Fruit fly (Drosophila melanogaster) whole organism, wandering third instar larva: ENCODE measurements around the gene Ctr1B.

Experiments used
- Abd-B ChIP-seq: fragments of >200 bp; optimal IDR thresholded peaks from 2 replicates; lab custom pipeline; 2017; ENCODE audit warnings: missing biosample characterization, missing genetic modification characterization
- CG32264 ChIP-seq: fragments of 200-800 bp; sonication (Bioruptor generic); optimal IDR thresholded peaks from 2 replicates; lab custom pipeline; 2016; ENCODE audit warnings: missing biosample characterization, missing genetic modification characterization
- N ChIP-seq: fragments of >200 bp; optimal IDR thresholded peaks from 2 replicates; lab custom pipeline; 2018; ENCODE audit warnings: missing biosample characterization, missing external identifiers, missing genetic modification characterization
- h ChIP-seq: fragments of 200-800 bp; sonication (Bioruptor generic); optimal IDR thresholded peaks from 3 replicates; lab custom pipeline; 2016; ENCODE audit warnings: missing biosample characterization, mild to moderate bottlenecking, missing genetic modification characterization
- pan ChIP-seq: fragments of >200 bp; optimal IDR thresholded peaks from 2 replicates; lab custom pipeline; 2017
- psq ChIP-seq: fragments of 200-800 bp; sonication (Bioruptor generic); optimal IDR thresholded peaks from 3 replicates; lab custom pipeline; 2017; ENCODE audit warnings: missing biosample characterization, mild to moderate bottlenecking, missing genetic modification characterization, moderate library complexity
- usp ChIP-seq: fragments of >200 bp; optimal IDR thresholded peaks from 2 replicates; lab custom pipeline; 2017; ENCODE audit warnings: missing biosample characterization, missing genetic modification characterization

dm6 chr3R:8292034-8292433 is 25.4 kb upstream of the Ctr1B start, which contains the start of gene CG31463:
- TF ChIP-seq h (GFP tag; lab: Kevin White, UChicago), result no peak
- TF ChIP-seq pan, result no peak
- no peak for TF ChIP-seq Abd-B (GFP tag; lab: Kevin White, UChicago)
- no peak for TF ChIP-seq psq (GFP tag; lab: Kevin White, UChicago)
- TF ChIP-seq N (GFP tag; lab: Kevin White, UChicago), result no peak
- no peak for TF ChIP-seq usp (GFP tag; lab: Kevin White, UChicago)
- TF ChIP-seq CG32264, result no peak
